Worm (Caenorhabditis elegans): ENCODE data around the gene C05B5.17.
A peak's percentile ranks its signal among the peaks of the same experiment; 100 is the strongest.

Gene C05B5.17

ce11 chrIII:10006734-10007348 is 7.7 kb upstream of the C05B5.17 start, which contains the start of gene C05B5.8:
C05B5.8 (minus strand) TSS chrIII:10006784.
- TF ChIP-seq blmp-1 (tag; optimal IDR thresholded peaks at IDR 0.05; ENCODE audit: insufficient read depth) (peak; percentile 31), nhr-25 (tag; optimal IDR thresholded peaks at IDR 0.05) (peak; percentile 86), sma-3 (GFP tag; optimal IDR thresholded peaks at IDR 0.05) (peak; percentile 76), nhr-237 (tag; optimal IDR thresholded peaks at IDR 0.05) (no peak), nhr-12 (tag; optimal IDR thresholded peaks at IDR 0.05) (no peak), nhr-129 (tag; optimal IDR thresholded peaks at IDR 0.05) (peak; percentile 54), R02D3.7 (tag; optimal IDR thresholded peaks at IDR 0.05) (no peak), fos-1 (tag; optimal IDR thresholded peaks at IDR 0.05) (peak; percentile 55), sma-9 (GFP tag; optimal IDR thresholded peaks at IDR 0.05) (peak; percentile 33), sma-9 (tag; optimal IDR thresholded peaks at IDR 0.05) (no peak), ceh-16 (tag; optimal IDR thresholded peaks at IDR 0.05) (peak; percentile 6), nhr-21 (tag; optimal IDR thresholded peaks at IDR 0.05) (peak; percentile 46)

- TF ChIP-seq zag-1 (tag; optimal IDR thresholded peaks at IDR 0.05) (no peak), dmd-4 (tag; optimal IDR thresholded peaks at IDR 0.05) (no peak), snpc-4 (tag; optimal IDR thresholded peaks at IDR 0.05) (no peak), sma-9 (GFP tag; optimal IDR thresholded peaks at IDR 0.05) (no peak), sma-9 (tag; optimal IDR thresholded peaks at IDR 0.05) (no peak), nhr-6 (tag; optimal IDR thresholded peaks at IDR 0.05) (no peak), nhr-129 (tag; optimal IDR thresholded peaks at IDR 0.05) (no peak), mab-5 (tag; optimal IDR thresholded peaks at IDR 0.05) (no peak), fos-1 (tag; optimal IDR thresholded peaks at IDR 0.05) (no peak), mdl-1 (tag; optimal IDR thresholded peaks at IDR 0.05) (no peak), nhr-12 (tag; optimal IDR thresholded peaks at IDR 0.05) (no peak), unc-55 (GFP tag; optimal IDR thresholded peaks at IDR 0.05) (no peak), elt-1 (tag; optimal IDR thresholded peaks at IDR 0.05) (no peak), lin-39 (tag; optimal IDR thresholded peaks at IDR 0.05) (no peak), nhr-21 (tag; optimal IDR thresholded peaks at IDR 0.05) (no peak), peb-1 (tag; optimal IDR thresholded peaks at IDR 0.05) (no peak), mbf-1 (tag; optimal IDR thresholded peaks at IDR 0.05) (no peak)
Observed at ce11 chrIII:10004213-10004612, 5.1 kb upstream of the C05B5.17 start, which contains the start of gene C05B5.11. C05B5.11 (plus strand) TSS chrIII:10004513.

ce11 chrIII:10001060-10001459 is 1.9 kb upstream of the C05B5.17 start, which contains the start of gene C05B5.5:
C05B5.5 (plus strand) TSS chrIII:10001360.
- TF ChIP-seq Y55F3AM.14 (GFP tag; optimal IDR thresholded peaks at IDR 0.05), result no peak
- no peak for TF ChIP-seq lin-13 (GFP tag; optimal IDR thresholded peaks at IDR 0.05)
- no peak for TF ChIP-seq F13H6.1 (tag; optimal IDR thresholded peaks at IDR 0.05)
- peak; percentile 31 for TF ChIP-seq fos-1 (tag; optimal IDR thresholded peaks at IDR 0.05)

DNA sequence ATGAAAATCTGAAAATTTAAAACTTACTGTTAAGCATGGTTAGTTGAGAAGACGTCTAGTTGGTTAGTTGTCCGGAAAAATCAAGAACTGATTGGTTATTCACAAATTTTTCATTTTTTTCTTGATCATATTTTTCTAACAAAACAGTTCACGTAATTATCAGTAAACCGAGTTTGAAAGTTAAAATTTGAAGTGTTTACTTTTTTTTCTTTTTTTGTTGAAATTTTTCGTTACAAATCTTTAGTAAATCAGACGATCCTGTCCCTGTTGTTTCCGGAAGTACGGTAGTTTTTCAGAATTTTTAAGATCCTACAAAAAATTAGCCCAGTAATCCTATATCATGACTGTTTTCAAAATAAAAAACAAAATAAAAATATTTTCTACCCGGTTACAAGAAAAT is 1.3 kb upstream of the C05B5.17 start, which contains the start of gene C05B5.2:
Gene C05B5.2, minus strand, starts transcription at position 101 of the 400 bp plus-strand sequence.
- TF ChIP-seq mab-5 (tag; optimal IDR thresholded peaks at IDR 0.05) (no peak), nhr-6 (tag; optimal IDR thresholded peaks at IDR 0.05) (no peak), ztf-1 (GFP tag; conservative IDR thresholded peaks at IDR 0.05) (no peak), lin-39 (tag; optimal IDR thresholded peaks at IDR 0.05) (no peak), unc-55 (GFP tag; optimal IDR thresholded peaks at IDR 0.05) (no peak), snpc-4 (tag; optimal IDR thresholded peaks at IDR 0.05) (no peak)

DNA sequence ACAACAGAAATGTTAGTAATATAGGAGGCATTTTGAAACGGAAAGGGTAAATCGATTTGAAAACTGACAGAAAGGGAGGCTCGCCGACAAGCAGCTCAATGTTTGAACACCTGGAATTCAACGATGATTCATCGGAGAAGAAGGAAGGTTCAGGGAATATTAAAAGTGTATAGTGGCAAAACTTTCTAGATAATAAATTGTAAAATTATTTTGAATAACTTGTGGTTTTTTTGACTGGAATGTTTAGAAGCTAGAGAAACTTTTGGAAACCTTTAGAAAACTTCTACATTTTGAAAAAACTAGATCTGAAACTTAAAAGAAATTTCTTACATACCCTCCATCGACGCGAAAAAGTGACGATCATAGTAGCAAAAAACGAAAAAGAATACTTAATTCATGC is 1.2 kb downstream of the C05B5.17 start, which contains the start of gene pqn-8:
Gene pqn-8, minus strand, starts transcription at position 101 of the 400 bp plus-strand sequence.
- TF ChIP-seq fos-1 (tag; optimal IDR thresholded peaks at IDR 0.05) (no peak), unc-39 (tag; optimal IDR thresholded peaks at IDR 0.05) (no peak), nhr-25 (tag; optimal IDR thresholded peaks at IDR 0.05) (no peak), sma-3 (GFP tag; optimal IDR thresholded peaks at IDR 0.05) (no peak), Y55F3AM.14 (GFP tag; optimal IDR thresholded peaks at IDR 0.05) (no peak), C34F6.9 (tag; optimal IDR thresholded peaks at IDR 0.05) (no peak), unc-55 (GFP tag; optimal IDR thresholded peaks at IDR 0.05) (no peak), lin-11 (tag; optimal IDR thresholded peaks at IDR 0.05) (no peak), R02D3.7 (tag; optimal IDR thresholded peaks at IDR 0.05) (no peak), nhr-237 (tag; optimal IDR thresholded peaks at IDR 0.05) (no peak), gmeb-1 (tag; optimal IDR thresholded peaks at IDR 0.05) (no peak), mbf-1 (tag; optimal IDR thresholded peaks at IDR 0.05) (no peak), zag-1 (tag; optimal IDR thresholded peaks at IDR 0.05) (no peak), dmd-4 (tag; optimal IDR thresholded peaks at IDR 0.05) (no peak), sma-9 (GFP tag; optimal IDR thresholded peaks at IDR 0.05) (no peak), sma-9 (tag; optimal IDR thresholded peaks at IDR 0.05) (no peak)
